Worm (Caenorhabditis elegans): ENCODE results near the gene cbp-2.

Gene cbp-2

ce11 chrIII:9956123-9956522 lies 33.1 kb downstream of the cbp-2 start, which contains the start of gene mog-1:
mog-1 (minus strand) TSS chrIII:9956215.
- no peak for TF ChIP-seq ceh-24 (tag; optimal IDR thresholded peaks at IDR 0.05)
- TF ChIP-seq T23F11.4 (GFP tag; optimal IDR thresholded peaks at IDR 0.05), result no peak
- TF ChIP-seq Y22D7AL.16 (tag; optimal IDR thresholded peaks at IDR 0.05), result no peak
- no peak for TF ChIP-seq pax-1 (tag; optimal IDR thresholded peaks at IDR 0.05)
- TF ChIP-seq ceh-45 (GFP tag; IDR thresholded peaks at IDR 0.05), result no peak
- no peak for TF ChIP-seq pat-9 (tag; optimal IDR thresholded peaks at IDR 0.05)
- TF ChIP-seq pha-2 (tag; optimal IDR thresholded peaks at IDR 0.05), result no peak
- TF ChIP-seq unc-55 (GFP tag; optimal IDR thresholded peaks at IDR 0.05), result no peak
- TF ChIP-seq elt-4 (tag; optimal IDR thresholded peaks at IDR 0.05), result no peak
- no peak for TF ChIP-seq ceh-9 (tag; optimal IDR thresholded peaks at IDR 0.05)
- no peak for TF ChIP-seq ceh-6 (GFP tag; optimal IDR thresholded peaks at IDR 0.05)
- TF ChIP-seq eyg-1 (tag; optimal IDR thresholded peaks at IDR 0.05), result no peak
- no peak for TF ChIP-seq pqm-1 (tag; optimal IDR thresholded peaks at IDR 0.05)
- no peak for TF ChIP-seq lim-6 (tag; optimal IDR thresholded peaks at IDR 0.05)
- TF ChIP-seq pha-4 (tag; optimal IDR thresholded peaks at IDR 0.05), result no peak
- no peak for TF ChIP-seq sox-4 (tag; optimal IDR thresholded peaks at IDR 0.05)
- no peak for TF ChIP-seq K02D7.2 (tag; optimal IDR thresholded peaks at IDR 0.05)

ce11 chrIII:9956665-9957401 lies 33.9 kb downstream of the cbp-2 start, which contains the start of gene alx-1:
alx-1 (plus strand) TSS chrIII:9957351.
- TF ChIP-seq unc-3 (GFP tag; conservative IDR thresholded peaks at IDR 0.05), result no peak
- no peak for TF ChIP-seq unc-3 (tag; optimal IDR thresholded peaks at IDR 0.05)
- no peak for TF ChIP-seq sox-4 (tag; optimal IDR thresholded peaks at IDR 0.05)
- no peak for TF ChIP-seq elt-2 (tag; optimal IDR thresholded peaks at IDR 0.05)
- no peak for TF ChIP-seq unc-86 (tag; optimal IDR thresholded peaks at IDR 0.05)
- TF ChIP-seq ceh-48 (tag; optimal IDR thresholded peaks at IDR 0.05), result no peak
- TF ChIP-seq syd-9 (tag; optimal IDR thresholded peaks at IDR 0.05), result no peak
- no peak for TF ChIP-seq ceh-14 (tag; optimal IDR thresholded peaks at IDR 0.05)
- no peak for TF ChIP-seq ceh-31 (tag; optimal IDR thresholded peaks at IDR 0.05)
- no peak for TF ChIP-seq ceh-19 (GFP tag; optimal IDR thresholded peaks at IDR 0.05)
- TF ChIP-seq ttx-3 (tag; optimal IDR thresholded peaks at IDR 0.05), result no peak
- TF ChIP-seq ceh-45 (GFP tag; IDR thresholded peaks at IDR 0.05), result no peak
- TF ChIP-seq ref-2 (tag; optimal IDR thresholded peaks at IDR 0.05), result no peak
- no peak for TF ChIP-seq eyg-1 (tag; optimal IDR thresholded peaks at IDR 0.05)
- no peak for TF ChIP-seq dmd-4 (tag; optimal IDR thresholded peaks at IDR 0.05; ENCODE audit: borderline replicate concordance)

- no peak for TF ChIP-seq ceh-48 (tag; optimal IDR thresholded peaks at IDR 0.05)
- no peak for TF ChIP-seq ceh-14 (tag; optimal IDR thresholded peaks at IDR 0.05)
- no peak for TF ChIP-seq C08G9.2 (tag; optimal IDR thresholded peaks at IDR 0.05)
- TF ChIP-seq hlh-15 (tag; optimal IDR thresholded peaks at IDR 0.05), result no peak
- TF ChIP-seq hlh-6 (tag; optimal IDR thresholded peaks at IDR 0.05), result no peak
- TF ChIP-seq hlh-8 (tag; optimal IDR thresholded peaks at IDR 0.05), result no peak
- no peak for TF ChIP-seq zip-5 (tag; optimal IDR thresholded peaks at IDR 0.05)
- no peak for TF ChIP-seq ceh-24 (tag; optimal IDR thresholded peaks at IDR 0.05)
Measured at ce11 chrIII:9963447-9963846, 40.5 kb downstream of the cbp-2 start.

ce11 chrIII:9964416-9964815 lies 41.4 kb downstream of the cbp-2 start:
- TF ChIP-seq pax-1 (tag; optimal IDR thresholded peaks at IDR 0.05) (no peak), nhr-11 (tag; optimal IDR thresholded peaks at IDR 0.05) (no peak), lin-11 (tag; optimal IDR thresholded peaks at IDR 0.05) (no peak), sox-4 (tag; optimal IDR thresholded peaks at IDR 0.05) (no peak), fkh-10 (GFP tag; optimal IDR thresholded peaks at IDR 0.05) (no peak), C38D4.7 (GFP tag; optimal IDR thresholded peaks at IDR 0.05) (no peak), npax-4 (tag; optimal IDR thresholded peaks at IDR 0.05) (no peak), ttx-3 (tag; optimal IDR thresholded peaks at IDR 0.05) (no peak), ceh-48 (tag; optimal IDR thresholded peaks at IDR 0.05) (no peak), elt-2 (tag; optimal IDR thresholded peaks at IDR 0.05) (no peak), unc-55 (GFP tag; optimal IDR thresholded peaks at IDR 0.05) (no peak), fkh-6 (tag; optimal IDR thresholded peaks at IDR 0.05) (no peak)

Data from whole organism, late embryonic.